Fruit fly (Drosophila melanogaster) whole organism, prepupa: Measurements from ENCODE around the gene CG7227.
A peak's percentile ranks its signal among the peaks of the same experiment; 100 is the strongest.

ENCODE experiments used
- Blimp-1 ChIP-seq: fragments of 200-800 bp; sonication (Bioruptor generic); optimal IDR thresholded peaks from 3 replicates; lab custom pipeline; 2017; ENCODE audit warnings: missing biosample characterization, missing genetic modification characterization, mild to moderate bottlenecking, moderate library complexity, missing genetic modification reagents
- CG10631 ChIP-seq: fragments of 200-800 bp; sonication (Bioruptor generic); optimal IDR thresholded peaks from 2 replicates; lab custom pipeline; 2016; ENCODE audit warnings: missing biosample characterization, missing genetic modification characterization
- CG11294 ChIP-seq: fragments of 200-800 bp; sonication (Bioruptor generic); IDR thresholded peaks from 2 replicates; pipeline ENCODE4 v1.3.6; 2022; ENCODE audit warnings: missing biosample characterization, missing genetic modification characterization
- CG11762 ChIP-seq: fragments of 200-800 bp; sonication (Bioruptor generic); optimal IDR thresholded peaks from 3 replicates; lab custom pipeline; 2016; ENCODE audit warnings: missing biosample characterization, missing genetic modification characterization; ENCODE audit not compliant: insufficient read depth
- CG11902 ChIP-seq: fragments of 200-800 bp; sonication (Bioruptor generic); optimal IDR thresholded peaks from 3 replicates; lab custom pipeline; 2016; ENCODE audit warnings: missing biosample characterization, missing genetic modification characterization
- CG15336 ChIP-seq: fragments of 200-800 bp; sonication (Bioruptor generic); IDR thresholded peaks from 2 replicates; pipeline ENCODE4 v1.3.6; 2022; ENCODE audit warnings: missing biosample characterization, missing genetic modification characterization
- CG16779 ChIP-seq: fragments of 200-800 bp; sonication (Bioruptor generic); optimal IDR thresholded peaks from 3 replicates; lab custom pipeline; 2017; ENCODE audit warnings: missing biosample characterization, mild to moderate bottlenecking, missing genetic modification characterization
- CG3032 ChIP-seq: fragments of 200-800 bp; optimal IDR thresholded peaks from 2 replicates; lab custom pipeline; 2019; ENCODE audit warnings: missing biosample characterization, mild to moderate bottlenecking, missing genetic modification characterization, moderate library complexity
- CG31627 ChIP-seq: fragments of 200-800 bp; sonication (Bioruptor generic); optimal IDR thresholded peaks from 3 replicates; lab custom pipeline; 2016; ENCODE audit warnings: missing biosample characterization, missing genetic modification characterization
- CG34406 ChIP-seq: fragments of 200-800 bp; sonication (Bioruptor generic); optimal IDR thresholded peaks from 3 replicates; lab custom pipeline; 2016; ENCODE audit warnings: missing biosample characterization, missing genetic modification characterization
- CG3919 ChIP-seq: fragments of 200-800 bp; sonication (Bioruptor generic); optimal IDR thresholded peaks from 3 replicates; lab custom pipeline; 2016; ENCODE audit warnings: missing biosample characterization, missing genetic modification characterization
- CG4318 ChIP-seq: fragments of 200-800 bp; sonication (Bioruptor generic); optimal IDR thresholded peaks from 3 replicates; lab custom pipeline; 2017; ENCODE audit warnings: missing biosample characterization, mild to moderate bottlenecking, missing genetic modification characterization
- CG6163 ChIP-seq: fragments of 200-800 bp; sonication (Bioruptor generic); IDR thresholded peaks from 3 replicates; pipeline ENCODE4 v1.3.6; 2022; ENCODE audit warnings: missing biosample characterization, missing genetic modification characterization
- CG6276 ChIP-seq: fragments of 200-800 bp; sonication (Bioruptor generic); optimal IDR thresholded peaks from 2 replicates; lab custom pipeline; 2017; ENCODE audit warnings: missing biosample characterization, mild to moderate bottlenecking, missing genetic modification characterization
- CG6792 ChIP-seq: fragments of 200-800 bp; sonication (Bioruptor generic); optimal IDR thresholded peaks from 3 replicates; lab custom pipeline; 2016; ENCODE audit warnings: missing biosample characterization, missing genetic modification characterization
- CG6808 ChIP-seq: fragments of 200-800 bp; sonication (Bioruptor generic); optimal IDR thresholded peaks from 3 replicates; lab custom pipeline; 2017; ENCODE audit warnings: missing biosample characterization, missing genetic modification characterization, mild to moderate bottlenecking, moderate library complexity, missing genetic modification reagents
- CG7368 ChIP-seq: fragments of 200-800 bp; sonication (Bioruptor generic); optimal IDR thresholded peaks from 3 replicates; lab custom pipeline; 2016; ENCODE audit warnings: missing biosample characterization, missing genetic modification characterization
- CG8119 ChIP-seq: fragments of 200-800 bp; sonication (Bioruptor generic); IDR thresholded peaks from 3 replicates; pipeline ENCODE4 v1.3.6; 2022; ENCODE audit warnings: missing biosample characterization, missing genetic modification characterization
- CG8319 ChIP-seq: fragments of 200-800 bp; sonication (Bioruptor generic); optimal IDR thresholded peaks from 3 replicates; lab custom pipeline; 2016; ENCODE audit warnings: missing biosample characterization, missing genetic modification characterization
- CG8632 ChIP-seq: fragments of 200-800 bp; sonication (Bioruptor generic); optimal IDR thresholded peaks from 3 replicates; lab custom pipeline; 2016; ENCODE audit warnings: missing biosample characterization, missing genetic modification characterization
- CG9139 ChIP-seq: fragments of 200-800 bp; sonication (Bioruptor generic); optimal IDR thresholded peaks from 3 replicates; lab custom pipeline; 2017; ENCODE audit warnings: missing biosample characterization, mild to moderate bottlenecking, missing genetic modification characterization
- Eip75B ChIP-seq: fragments of 200-800 bp; sonication (Bioruptor generic); optimal IDR thresholded peaks from 3 replicates; lab custom pipeline; 2016; ENCODE audit warnings: missing biosample characterization, missing genetic modification characterization
- Eip78C ChIP-seq: fragments of 200-800 bp; sonication (Bioruptor generic); peaks from one replicate; lab custom pipeline; 2016; ENCODE audit warnings: missing biosample characterization, missing genetic modification characterization
- Eip93F ChIP-seq: fragments of 200-800 bp; sonication (Bioruptor generic); optimal IDR thresholded peaks from 2 replicates; lab custom pipeline; 2016; ENCODE audit warnings: missing biosample characterization, mild to moderate bottlenecking, missing genetic modification characterization
- Ets21C ChIP-seq: fragments of 200-800 bp; sonication (Bioruptor generic); optimal IDR thresholded peaks from 3 replicates; lab custom pipeline; 2016; ENCODE audit warnings: missing biosample characterization, missing genetic modification characterization
- Ets96B ChIP-seq: fragments of 200-800 bp; optimal IDR thresholded peaks from 2 replicates; lab custom pipeline; 2019; ENCODE audit warnings: missing biosample characterization, mild to moderate bottlenecking, missing genetic modification characterization, moderate library complexity
- Gug ChIP-seq: fragments of 200-800 bp; sonication (Bioruptor generic); IDR thresholded peaks from 2 replicates; pipeline ENCODE4 v1.3.6; 2022; ENCODE audit warnings: missing biosample characterization, missing genetic modification characterization
- Hr38 ChIP-seq: sonication (Bioruptor generic); optimal IDR thresholded peaks from 2 replicates; lab custom pipeline; 2016; ENCODE audit warnings: missing biosample characterization, missing genetic modification characterization
- Hr39 ChIP-seq: fragments of 200-800 bp; sonication (Bioruptor generic); optimal IDR thresholded peaks from 2 replicates; lab custom pipeline; 2016; ENCODE audit warnings: missing biosample characterization, missing genetic modification characterization
- Hr4 ChIP-seq: fragments of 200-800 bp; sonication (Bioruptor generic); optimal IDR thresholded peaks from 3 replicates; lab custom pipeline; 2016; ENCODE audit warnings: missing biosample characterization, missing genetic modification characterization
- Lpt ChIP-seq: fragments of 200-800 bp; sonication (Bioruptor generic); optimal IDR thresholded peaks from 3 replicates; lab custom pipeline; 2016; ENCODE audit warnings: missing biosample characterization, missing genetic modification characterization
- Met ChIP-seq: fragments of 200-800 bp; sonication (Bioruptor generic); optimal IDR thresholded peaks from 3 replicates; lab custom pipeline; 2016; ENCODE audit warnings: missing biosample characterization, missing genetic modification characterization
- OdsH ChIP-seq: fragments of 200-800 bp; sonication (Bioruptor generic); optimal IDR thresholded peaks from 3 replicates; lab custom pipeline; 2016; ENCODE audit warnings: missing biosample characterization, missing genetic modification characterization
- Sox14 ChIP-seq: fragments of 200-800 bp; sonication (Bioruptor generic); optimal IDR thresholded peaks from 3 replicates; lab custom pipeline; 2016; ENCODE audit warnings: missing biosample characterization, missing genetic modification characterization
- Sox15 ChIP-seq: fragments of 200-800 bp; sonication (Bioruptor generic); optimal IDR thresholded peaks from 3 replicates; lab custom pipeline; 2016; ENCODE audit warnings: missing biosample characterization, missing genetic modification characterization
- achi ChIP-seq: fragments of 200-800 bp; sonication (Bioruptor generic); optimal IDR thresholded peaks from 3 replicates; lab custom pipeline; 2016; ENCODE audit warnings: missing biosample characterization, missing genetic modification characterization
- acj6 ChIP-seq: fragments of 200-800 bp; sonication (Bioruptor generic); optimal IDR thresholded peaks from 3 replicates; lab custom pipeline; 2016; ENCODE audit warnings: missing biosample characterization, missing genetic modification characterization
- cyc ChIP-seq: fragments of 200-800 bp; sonication (Bioruptor generic); optimal IDR thresholded peaks from 3 replicates; lab custom pipeline; 2016; ENCODE audit warnings: missing biosample characterization, missing genetic modification characterization
- dac ChIP-seq: fragments of 200-800 bp; sonication (Bioruptor generic); optimal IDR thresholded peaks from 2 replicates; lab custom pipeline; 2017; ENCODE audit warnings: missing biosample characterization, mild to moderate bottlenecking, missing genetic modification characterization
- dsx ChIP-seq: fragments of 200-800 bp; optimal IDR thresholded peaks from 3 replicates; lab custom pipeline; 2019; ENCODE audit warnings: missing biosample characterization, mild to moderate bottlenecking, missing genetic modification characterization, moderate library complexity; ENCODE audit not compliant: poor library complexity, severe bottlenecking
- esn ChIP-seq: fragments of 200-800 bp; sonication (Bioruptor generic); optimal IDR thresholded peaks from 2 replicates; lab custom pipeline; 2016; ENCODE audit warnings: missing biosample characterization, mild to moderate bottlenecking, missing genetic modification characterization, moderate library complexity
- fd59A ChIP-seq: fragments of 200-800 bp; sonication (Bioruptor generic); optimal IDR thresholded peaks from 2 replicates; lab custom pipeline; 2017; ENCODE audit warnings: missing biosample characterization, mild to moderate bottlenecking, missing genetic modification characterization, missing genetic modification reagents
- fd85E ChIP-seq: fragments of 200-800 bp; sonication (Bioruptor generic); optimal IDR thresholded peaks from 3 replicates; lab custom pipeline; 2016; ENCODE audit warnings: missing biosample characterization, missing genetic modification characterization
- fkh ChIP-seq: fragments of 200-800 bp; sonication (Bioruptor generic); optimal IDR thresholded peaks from 3 replicates; lab custom pipeline; 2017; ENCODE audit warnings: missing biosample characterization, mild to moderate bottlenecking, missing genetic modification characterization, moderate library complexity
- lz ChIP-seq: fragments of 200-800 bp; sonication (Bioruptor generic); optimal IDR thresholded peaks from 3 replicates; lab custom pipeline; 2016; ENCODE audit warnings: missing biosample characterization, missing genetic modification characterization
- salr ChIP-seq, 2 experiments: fragments of 200-800 bp; sonication (Bioruptor generic); optimal IDR thresholded peaks; 3 replicates each; lab custom pipeline; 2016 to 2018; ENCODE audit warnings: missing biosample characterization in 2 of 2, missing genetic modification characterization in 2 of 2, mild to moderate bottlenecking in 1 of 2
- spab ChIP-seq: fragments of 200-800 bp; sonication (Bioruptor generic); optimal IDR thresholded peaks from 2 replicates; lab custom pipeline; 2017; ENCODE audit warnings: missing biosample characterization, mild to moderate bottlenecking, missing genetic modification characterization, missing genetic modification reagents
- svp ChIP-seq: fragments of 200-800 bp; sonication (Bioruptor generic); peaks from one replicate; lab custom pipeline; 2016; ENCODE audit warnings: missing biosample characterization, missing genetic modification characterization

CG7227 gene

dm6 chr2L:7949788-7950187, 48.2 kb downstream of the CG7227 start (continued):
- peak; percentile 52 for TF ChIP-seq Eip75B (GFP tag; lab: Kevin White, UChicago)
- TF ChIP-seq fd85E (GFP tag; lab: Kevin White, UChicago): no peak
- TF ChIP-seq Sox14 (GFP tag; lab: Kevin White, UChicago): peak; percentile 69
- no peak for TF ChIP-seq Blimp-1 (GFP tag; lab: Kevin White, UChicago)
- TF ChIP-seq CG3032 (tag; lab: Kevin White, UChicago): peak; percentile 12
- TF ChIP-seq cyc (GFP tag; lab: Kevin White, UChicago): no peak
- TF ChIP-seq CG11762: peak; percentile 31
- TF ChIP-seq Hr38 (GFP tag; lab: Kevin White, UChicago): no peak
- TF ChIP-seq CG8319 (GFP tag; lab: Kevin White, UChicago): no peak
- TF ChIP-seq CG4318 (GFP tag; lab: Kevin White, UChicago): peak; percentile 86
- TF ChIP-seq CG11294 (GFP tag; lab: Robert Waterston, UW): peak; percentile 72; the same call in 1 of the 2 replicates
- TF ChIP-seq CG8119 (GFP tag; lab: Robert Waterston, UW): peak; percentile 95
- TF ChIP-seq dac: peak; percentile 76

dm6 chr2L:7949016-7949415, 48.9 kb downstream of the CG7227 start:
- peak; percentile 10 for TF ChIP-seq Eip75B (GFP tag; lab: Kevin White, UChicago)
- TF ChIP-seq acj6 (GFP tag; lab: Kevin White, UChicago): peak; percentile 32
- no peak for TF ChIP-seq fd85E (GFP tag; lab: Kevin White, UChicago)
- TF ChIP-seq CG34406: no peak
- TF ChIP-seq fkh (GFP tag; lab: Kevin White, UChicago): no peak
- TF ChIP-seq CG6808: no peak
- peak; percentile 75 for TF ChIP-seq CG6276 (GFP tag; lab: Kevin White, UChicago)
- TF ChIP-seq CG6792 (GFP tag; lab: Kevin White, UChicago): no peak
- peak; percentile 60 for TF ChIP-seq Gug (GFP tag; lab: Robert Waterston, UW)
- TF ChIP-seq Ets21C (GFP tag; lab: Kevin White, UChicago): no peak
- peak; percentile 62 for TF ChIP-seq Eip78C (GFP tag; lab: Kevin White, UChicago)
- no peak for TF ChIP-seq Hr39 (GFP tag; lab: Kevin White, UChicago)
- peak; percentile 55 for TF ChIP-seq Lpt (GFP tag; lab: Kevin White, UChicago)
- no peak for TF ChIP-seq Blimp-1 (GFP tag; lab: Kevin White, UChicago)
- TF ChIP-seq CG8632 (GFP tag; lab: Kevin White, UChicago): no peak
- no peak for TF ChIP-seq spab (GFP tag; lab: Kevin White, UChicago)
- no peak for TF ChIP-seq fd59A
- TF ChIP-seq CG15336 (GFP tag; lab: Robert Waterston, UW): peak; percentile 76
- TF ChIP-seq Eip93F (GFP tag; lab: Kevin White, UChicago): no peak
- TF ChIP-seq Met: no peak
- peak; percentile 37 for TF ChIP-seq CG10631 (GFP tag; lab: Kevin White, UChicago)
- no peak for TF ChIP-seq CG11902 (GFP tag; lab: Kevin White, UChicago)
- no peak for TF ChIP-seq CG9139 (GFP tag; lab: Kevin White, UChicago)
- peak; percentile 84 for TF ChIP-seq Hr4 (GFP tag; lab: Kevin White, UChicago)
- TF ChIP-seq CG7368 (GFP tag; lab: Kevin White, UChicago): no peak
- no peak for TF ChIP-seq CG31627 (GFP tag; lab: Kevin White, UChicago)
- peak; percentile 8 for TF ChIP-seq Sox14 (GFP tag; lab: Kevin White, UChicago)
- peak; percentile 38; the same call in 1 of the 2 replicates for TF ChIP-seq CG11294 (GFP tag; lab: Robert Waterston, UW)
- no peak for TF ChIP-seq esn (GFP tag; lab: Kevin White, UChicago)
- no peak for TF ChIP-seq Sox15 (GFP tag; lab: Kevin White, UChicago)
- no peak for TF ChIP-seq CG16779
- TF ChIP-seq achi (GFP tag; lab: Kevin White, UChicago): peak; percentile 37
- TF ChIP-seq lz: no peak
- no peak for TF ChIP-seq cyc (GFP tag; lab: Kevin White, UChicago)
- peak; percentile 1 for TF ChIP-seq CG3032 (tag; lab: Kevin White, UChicago)
- no peak for TF ChIP-seq dsx (GFP tag; lab: Kevin White, UChicago)
- TF ChIP-seq CG11762: no peak
- TF ChIP-seq dac: no peak
- TF ChIP-seq CG8119 (GFP tag; lab: Robert Waterston, UW): peak; percentile 85
- peak; percentile 71 for TF ChIP-seq CG4318 (GFP tag; lab: Kevin White, UChicago)
- peak in 1 of 2 experiments; percentile 65 for TF ChIP-seq salr (GFP tag; optimal IDR thresholded peaks at IDR 0.05; lab: Kevin White, UChicago)
- no peak for TF ChIP-seq Hr38 (GFP tag; lab: Kevin White, UChicago)
- TF ChIP-seq CG3919 (GFP tag; lab: Kevin White, UChicago): peak; percentile 20
- no peak; the same call in 2 of the 3 replicates for TF ChIP-seq CG6163
- TF ChIP-seq svp (GFP tag; lab: Kevin White, UChicago): peak; percentile 52
- no peak for TF ChIP-seq Ets96B
- TF ChIP-seq CG8319 (GFP tag; lab: Kevin White, UChicago): no peak
- peak; percentile 20 for TF ChIP-seq OdsH
